Worm (Caenorhabditis elegans): Measurements from ENCODE around the gene flp-16.

flp-16 gene

ce11 chrII:13189363-13189762 lies 45.7 kb upstream of the flp-16 start (continued):
- TF ChIP-seq eor-1 (tag; optimal IDR thresholded peaks at IDR 0.05) (no peak), pqm-1 (tag; optimal IDR thresholded peaks at IDR 0.05) (no peak), mdl-1 (tag; optimal IDR thresholded peaks at IDR 0.05) (no peak)

- TF ChIP-seq R02D3.7 (tag; optimal IDR thresholded peaks at IDR 0.05) (no peak), elt-3 (tag; optimal IDR thresholded peaks at IDR 0.05) (no peak), pha-4 (tag; optimal IDR thresholded peaks at IDR 0.05) (peak; percentile 37), ZK546.5 (tag; optimal IDR thresholded peaks at IDR 0.05) (no peak), sea-2 (GFP tag; optimal IDR thresholded peaks at IDR 0.05) (no peak), eor-1 (tag; optimal IDR thresholded peaks at IDR 0.05) (no peak), elt-2 (tag; optimal IDR thresholded peaks at IDR 0.05) (peak; percentile 70), lin-39 (tag; optimal IDR thresholded peaks at IDR 0.05) (no peak), nhr-11 (tag; optimal IDR thresholded peaks at IDR 0.05) (no peak), tbx-2 (tag; optimal IDR thresholded peaks at IDR 0.05) (no peak), nhr-43 (tag; optimal IDR thresholded peaks at IDR 0.05; ENCODE audit: poor library complexity, severe bottlenecking) (no peak), nhr-25 (tag; optimal IDR thresholded peaks at IDR 0.05) (no peak), jun-1 (tag; optimal IDR thresholded peaks at IDR 0.05) (no peak), pqm-1 (tag; optimal IDR thresholded peaks at IDR 0.05) (peak; percentile 58), unc-62 (GFP tag; optimal IDR thresholded peaks at IDR 0.05) (no peak), fkh-2 (tag; optimal IDR thresholded peaks at IDR 0.05) (no peak)
Measured at ce11 chrII:13190412-13190811, 44.7 kb upstream of the flp-16 start.

DNA sequence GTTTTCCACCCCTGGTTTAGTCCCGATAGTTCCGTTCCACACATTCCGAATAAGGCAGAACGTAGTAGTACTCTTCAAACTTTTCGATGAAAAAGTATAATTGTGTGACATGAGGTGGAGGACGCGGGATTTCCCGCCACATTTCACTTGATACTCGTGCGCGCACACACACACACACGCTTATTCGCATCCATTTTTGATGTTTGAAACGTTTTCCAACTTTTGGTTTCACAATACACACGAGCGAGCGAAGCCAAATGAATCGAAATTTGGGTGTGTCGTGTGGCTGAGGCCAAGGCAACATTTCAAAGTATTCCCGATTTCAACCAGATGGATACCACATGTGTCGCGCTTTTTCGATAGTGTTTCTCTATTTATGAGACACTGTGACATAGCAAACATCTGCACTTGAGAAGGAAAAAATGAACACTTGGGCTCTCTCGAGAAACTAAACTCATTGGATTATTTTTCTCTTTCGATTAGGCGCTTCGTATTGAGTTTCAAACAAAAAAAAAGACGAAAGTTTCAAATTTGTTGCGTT lies 41.5 kb upstream of the flp-16 start:
- no peak for TF ChIP-seq zag-1 (tag; optimal IDR thresholded peaks at IDR 0.05)
- TF ChIP-seq nhr-43 (tag; optimal IDR thresholded peaks at IDR 0.05; ENCODE audit: poor library complexity, severe bottlenecking) = no peak
- no peak for TF ChIP-seq elt-2 (tag; optimal IDR thresholded peaks at IDR 0.05)
- no peak for TF ChIP-seq ztf-11 (tag; optimal IDR thresholded peaks at IDR 0.05)
- no peak for TF ChIP-seq skn-1 (tag; optimal IDR thresholded peaks at IDR 0.05)
- no peak for TF ChIP-seq nhr-25 (tag; optimal IDR thresholded peaks at IDR 0.05)
- TF ChIP-seq elt-1 (tag; optimal IDR thresholded peaks at IDR 0.05) = no peak
- TF ChIP-seq pqm-1 (tag; optimal IDR thresholded peaks at IDR 0.05) = no peak
- no peak for TF ChIP-seq lin-15B (tag; optimal IDR thresholded peaks at IDR 0.05)
- TF ChIP-seq ama-1 (optimal IDR thresholded peaks at IDR 0.05) = no peak
- no peak for TF ChIP-seq nhr-67 (tag; optimal IDR thresholded peaks at IDR 0.05)
- no peak for TF ChIP-seq ceh-82 (tag; optimal IDR thresholded peaks at IDR 0.05)
- no peak for TF ChIP-seq nhr-23 (tag; optimal IDR thresholded peaks at IDR 0.05)
- no peak for TF ChIP-seq lsy-12 (tag; optimal IDR thresholded peaks at IDR 0.05)
- no peak for TF ChIP-seq aly-2 (tag; optimal IDR thresholded peaks at IDR 0.05)

DNA sequence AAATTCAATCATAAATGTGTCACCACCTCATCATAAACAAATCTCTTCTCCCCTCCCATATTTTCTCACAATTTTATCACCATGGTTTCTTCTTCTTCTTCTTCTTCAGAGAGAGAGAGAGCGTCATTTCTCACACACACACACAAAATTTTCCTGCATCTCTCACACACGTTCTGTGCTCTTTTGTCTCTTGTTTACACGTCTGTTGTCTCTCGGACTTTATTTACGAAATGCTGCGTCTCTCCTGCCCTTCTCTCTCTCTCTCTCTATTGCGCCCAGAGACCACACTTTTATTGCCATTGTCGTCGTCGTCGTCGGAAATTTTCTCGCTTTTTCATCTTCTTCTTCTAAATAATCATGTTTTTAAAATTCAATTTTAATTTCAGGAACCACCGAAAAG lies 39.9 kb upstream of the flp-16 start, which contains the start of gene lec-1:
Gene lec-1 (plus strand): TSS at position 387 of the 400 bp plus-strand sequence.
- TF ChIP-seq lsy-12 (tag; optimal IDR thresholded peaks at IDR 0.05) (no peak), skn-1 (tag; optimal IDR thresholded peaks at IDR 0.05) (no peak), eor-1 (tag; optimal IDR thresholded peaks at IDR 0.05) (no peak), R02D3.7 (tag; optimal IDR thresholded peaks at IDR 0.05) (no peak), ceh-9 (tag; optimal IDR thresholded peaks at IDR 0.05) (no peak), nhr-12 (tag; optimal IDR thresholded peaks at IDR 0.05) (no peak), ztf-4 (tag; optimal IDR thresholded peaks at IDR 0.05) (no peak), nhr-67 (tag; optimal IDR thresholded peaks at IDR 0.05) (no peak), elt-1 (tag; optimal IDR thresholded peaks at IDR 0.05) (no peak), nhr-28 (tag; optimal IDR thresholded peaks at IDR 0.05) (no peak), elt-2 (tag; optimal IDR thresholded peaks at IDR 0.05) (peak; percentile 57), egl-5 (tag; optimal IDR thresholded peaks at IDR 0.05) (peak; percentile 88), unc-39 (tag; optimal IDR thresholded peaks at IDR 0.05) (no peak), nhr-23 (tag; optimal IDR thresholded peaks at IDR 0.05) (peak; percentile 1), nhr-237 (tag; optimal IDR thresholded peaks at IDR 0.05) (no peak), mdl-1 (tag; optimal IDR thresholded peaks at IDR 0.05) (no peak), sea-2 (GFP tag; optimal IDR thresholded peaks at IDR 0.05) (no peak), pqm-1 (tag; optimal IDR thresholded peaks at IDR 0.05) (peak; percentile 67), nfya-1 (tag; optimal IDR thresholded peaks at IDR 0.05; ENCODE audit: insufficient read depth) (peak; percentile 74), nhr-43 (tag; optimal IDR thresholded peaks at IDR 0.05; ENCODE audit: poor library complexity, severe bottlenecking) (no peak), fkh-2 (tag; optimal IDR thresholded peaks at IDR 0.05) (peak; percentile 52), ZK546.5 (tag; optimal IDR thresholded peaks at IDR 0.05) (no peak), ama-1 (optimal IDR thresholded peaks at IDR 0.05) (peak; percentile 41), daf-12 (tag; optimal IDR thresholded peaks at IDR 0.05) (no peak), jun-1 (tag; optimal IDR thresholded peaks at IDR 0.05) (no peak), zag-1 (tag; optimal IDR thresholded peaks at IDR 0.05) (no peak), egl-27 (tag; optimal IDR thresholded peaks at IDR 0.05) (no peak), tbx-2 (tag; optimal IDR thresholded peaks at IDR 0.05) (no peak), lin-39 (tag; optimal IDR thresholded peaks at IDR 0.05) (no peak), unc-62 (GFP tag; optimal IDR thresholded peaks at IDR 0.05) (peak; percentile 3), aly-2 (tag; optimal IDR thresholded peaks at IDR 0.05) (no peak), nhr-25 (tag; optimal IDR thresholded peaks at IDR 0.05) (no peak), nhr-11 (tag; optimal IDR thresholded peaks at IDR 0.05) (no peak), fos-1 (tag; optimal IDR thresholded peaks at IDR 0.05) (no peak), nhr-76 (tag; optimal IDR thresholded peaks at IDR 0.05) (no peak), ztf-11 (tag; optimal IDR thresholded peaks at IDR 0.05) (no peak), hmg-11 (tag; optimal IDR thresholded peaks at IDR 0.05) (peak; percentile 46), mml-1 (tag; optimal IDR thresholded peaks at IDR 0.05) (no peak), ceh-16 (tag; optimal IDR thresholded peaks at IDR 0.05) (no peak), ceh-82 (tag; optimal IDR thresholded peaks at IDR 0.05) (no peak)

Measured in whole organism, L3 larva.